Fruit fly (Drosophila melanogaster) whole organism, embryonic: ENCODE measurements around the gene CG14367.

Experiments used
- ATbp ChIP-seq: fragments of 200-800 bp; sonication (Bioruptor generic); optimal IDR thresholded peaks from 2 replicates; lab custom pipeline; 2017; ENCODE audit warnings: missing biosample characterization, mild to moderate bottlenecking, missing genetic modification characterization, missing genetic modification reagents
- Antp ChIP-seq: fragments of 200-800 bp; sonication (Bioruptor generic); optimal IDR thresholded peaks from 3 replicates; lab custom pipeline; 2016; ENCODE audit warnings: missing biosample characterization, missing genetic modification characterization
- B-H2 ChIP-seq: fragments of 200-800 bp; sonication (Bioruptor generic); optimal IDR thresholded peaks from 2 replicates; lab custom pipeline; 2018; ENCODE audit warnings: missing biosample characterization, mild to moderate bottlenecking, missing genetic modification characterization
- CG10267 ChIP-seq: fragments of 200-800 bp; sonication (Bioruptor generic); optimal IDR thresholded peaks from 2 replicates; lab custom pipeline; 2018; ENCODE audit warnings: missing biosample characterization, mild to moderate bottlenecking, missing genetic modification characterization, moderate library complexity
- CG11695 ChIP-seq: fragments of 200-800 bp; sonication (Bioruptor generic); IDR thresholded peaks from 3 replicates; pipeline ENCODE4 v1.3.6; 2022; ENCODE audit warnings: missing biosample characterization, missing genetic modification characterization
- CG12104 ChIP-seq: fragments of 200-800 bp; sonication (Bioruptor generic); optimal IDR thresholded peaks from 3 replicates; lab custom pipeline; 2016; ENCODE audit warnings: missing biosample characterization, missing genetic modification characterization
- CG12391 ChIP-seq: fragments of 200-800 bp; sonication (Bioruptor generic); optimal IDR thresholded peaks from 3 replicates; lab custom pipeline; 2018; ENCODE audit warnings: missing biosample characterization, mild to moderate bottlenecking, missing genetic modification characterization, moderate library complexity
- CG15479 ChIP-seq: fragments of 200-800 bp; sonication (Bioruptor generic); optimal IDR thresholded peaks from 3 replicates; lab custom pipeline; 2019; ENCODE audit warnings: missing biosample characterization, mild to moderate bottlenecking, missing genetic modification characterization, moderate library complexity
- CG15696 ChIP-seq: fragments of 200-800 bp; sonication (Bioruptor generic); optimal IDR thresholded peaks from 2 replicates; lab custom pipeline; 2019; ENCODE audit warnings: missing biosample characterization, mild to moderate bottlenecking, missing genetic modification characterization, moderate library complexity
- CG1603 ChIP-seq: fragments of 200-800 bp; sonication (Bioruptor generic); optimal IDR thresholded peaks from 2 replicates; lab custom pipeline; 2019; ENCODE audit warnings: missing biosample characterization, mild to moderate bottlenecking, missing genetic modification characterization, moderate library complexity
- CG17802 ChIP-seq: fragments of 200-800 bp; sonication (Bioruptor generic); optimal IDR thresholded peaks from 2 replicates; lab custom pipeline; 2018; ENCODE audit warnings: missing biosample characterization, mild to moderate bottlenecking, missing genetic modification characterization, moderate library complexity
- CG17912 ChIP-seq: fragments of 200-800 bp; sonication (Bioruptor generic); optimal IDR thresholded peaks from 2 replicates; lab custom pipeline; 2018; ENCODE audit warnings: missing biosample characterization, mild to moderate bottlenecking, missing genetic modification characterization
- CG2129 ChIP-seq: fragments of 200-800 bp; sonication (Bioruptor generic); IDR thresholded peaks from 2 replicates; pipeline ENCODE4 v1.3.6; 2022; ENCODE audit warnings: missing biosample characterization, missing genetic modification characterization; ENCODE audit not compliant: partially characterized antibody
- CG2199 ChIP-seq: fragments of 200-800 bp; sonication (Bioruptor generic); IDR thresholded peaks from 3 replicates; pipeline ENCODE4 v1.3.6; 2022; ENCODE audit warnings: missing biosample characterization, missing genetic modification characterization
- CG31365 ChIP-seq: fragments of 200-800 bp; sonication (Bioruptor generic); optimal IDR thresholded peaks from 2 replicates; lab custom pipeline; 2018; ENCODE audit warnings: missing biosample characterization, mild to moderate bottlenecking, missing genetic modification characterization
- CG31388 ChIP-seq: fragments of 200-800 bp; sonication (Bioruptor generic); optimal IDR thresholded peaks from 2 replicates; lab custom pipeline; 2016; ENCODE audit warnings: missing biosample characterization, missing genetic modification characterization
- CG31441 ChIP-seq: fragments of 200-800 bp; sonication (Bioruptor generic); IDR thresholded peaks from 2 replicates; pipeline ENCODE4 v1.3.6; 2022; ENCODE audit warnings: missing biosample characterization, missing genetic modification characterization
- CG33557 ChIP-seq: fragments of 200-800 bp; sonication (Bioruptor generic); optimal IDR thresholded peaks from 2 replicates; lab custom pipeline; 2019; ENCODE audit warnings: missing biosample characterization, mild to moderate bottlenecking, missing genetic modification characterization, moderate library complexity
- CG7928 ChIP-seq: fragments of 200-800 bp; sonication (Bioruptor generic); optimal IDR thresholded peaks from 2 replicates; lab custom pipeline; 2017; ENCODE audit warnings: missing biosample characterization, mild to moderate bottlenecking, missing genetic modification characterization
- CG8290 ChIP-seq, 3 experiments: fragments of 200-800 bp; sonication (Bioruptor generic); optimal IDR thresholded peaks; 2 replicates each; lab custom pipeline; 2016 to 2019; ENCODE audit warnings: missing biosample characterization in 3 of 3, missing genetic modification characterization in 3 of 3, mild to moderate bottlenecking in 2 of 3, moderate library complexity in 1 of 3
- CG8765 ChIP-seq: fragments of 200-800 bp; sonication (Bioruptor generic); IDR thresholded peaks from 2 replicates; pipeline ENCODE4 v1.3.6; 2022; ENCODE audit warnings: missing biosample characterization, missing genetic modification characterization
- D19A ChIP-seq: fragments of 200-800 bp; optimal IDR thresholded peaks from 3 replicates; lab custom pipeline; 2019; ENCODE audit warnings: missing biosample characterization, mild to moderate bottlenecking, missing genetic modification characterization, moderate library complexity
- Dref ChIP-seq: fragments of 200-800 bp; sonication (Bioruptor generic); IDR thresholded peaks from 2 replicates; pipeline ENCODE4 v1.3.6; 2022; ENCODE audit warnings: missing biosample characterization, missing genetic modification characterization
- Drgx ChIP-seq: fragments of 200-800 bp; sonication (Bioruptor generic); IDR thresholded peaks from 2 replicates; pipeline ENCODE4 v1.3.6; 2022; ENCODE audit warnings: missing biosample characterization, missing genetic modification characterization
- ERR ChIP-seq: fragments of 200-800 bp; sonication (Bioruptor generic); optimal IDR thresholded peaks from 2 replicates; lab custom pipeline; 2016; ENCODE audit warnings: missing biosample characterization, missing genetic modification characterization
- Fer2 ChIP-seq: fragments of 200-800 bp; sonication (Bioruptor generic); optimal IDR thresholded peaks from 2 replicates; lab custom pipeline; 2018; ENCODE audit warnings: missing biosample characterization, mild to moderate bottlenecking, missing genetic modification characterization, moderate library complexity
- H2.0 ChIP-seq: fragments of 200-800 bp; sonication (Bioruptor generic); IDR thresholded peaks from 2 replicates; pipeline ENCODE4 v1.3.6; 2022; ENCODE audit warnings: missing biosample characterization, missing genetic modification characterization
- Lhr ChIP-seq: fragments of 200-800 bp; sonication (Bioruptor generic); optimal IDR thresholded peaks from 3 replicates; lab custom pipeline; 2017; ENCODE audit warnings: mild to moderate bottlenecking, missing biosample characterization, missing genetic modification reagents, missing genetic modification characterization
- Mad ChIP-seq: fragments of 200-800 bp; sonication (Bioruptor generic); optimal IDR thresholded peaks from 2 replicates; lab custom pipeline; 2016; ENCODE audit warnings: missing biosample characterization, missing genetic modification characterization
- Optix ChIP-seq: fragments of 200-800 bp; sonication (Bioruptor generic); IDR thresholded peaks from 3 replicates; pipeline ENCODE4 v1.3.6; 2022; ENCODE audit warnings: missing biosample characterization, missing genetic modification characterization
- Pdp1 ChIP-seq, 2 experiments: fragments of 200-800 bp; sonication (Bioruptor generic); optimal IDR thresholded peaks; 3 replicates each; lab custom pipeline; 2016; ENCODE audit warnings: missing biosample characterization in 2 of 2, missing genetic modification characterization in 2 of 2, mild to moderate bottlenecking in 1 of 2, moderate library complexity in 1 of 2
- Rfx ChIP-seq: fragments of 200-800 bp; sonication (Bioruptor generic); IDR thresholded peaks from 2 replicates; pipeline ENCODE4 v1.3.6; 2022; ENCODE audit warnings: missing biosample characterization, missing genetic modification characterization
- Scr ChIP-seq: fragments of 200-800 bp; sonication (Bioruptor generic); IDR thresholded peaks from 2 replicates; pipeline ENCODE4 v1.3.6; 2022; ENCODE audit warnings: missing biosample characterization, missing genetic modification characterization; ENCODE audit not compliant: partially characterized antibody
- Xrp1 ChIP-seq: fragments of 200-800 bp; sonication (Bioruptor generic); IDR thresholded peaks from 2 replicates; pipeline ENCODE4 v1.3.6; 2022; ENCODE audit warnings: missing biosample characterization, missing genetic modification characterization
- aop ChIP-seq: fragments of 200-800 bp; sonication (Bioruptor generic); IDR thresholded peaks from 2 replicates; pipeline ENCODE4 v1.3.6; 2022; ENCODE audit warnings: missing biosample characterization, missing genetic modification characterization
- br ChIP-seq: fragments of >200 bp; optimal IDR thresholded peaks from 2 replicates; lab custom pipeline; 2017
- dysf ChIP-seq: fragments of 200-800 bp; sonication (Bioruptor generic); IDR thresholded peaks from 3 replicates; pipeline ENCODE4 v1.3.6; 2022; ENCODE audit warnings: missing biosample characterization, missing genetic modification characterization
- ems ChIP-seq: fragments of 200-800 bp; sonication (Bioruptor generic); optimal IDR thresholded peaks from 3 replicates; lab custom pipeline; 2016; ENCODE audit warnings: missing biosample characterization, missing genetic modification characterization
- fd64A ChIP-seq: fragments of 200-800 bp; sonication (Bioruptor generic); optimal IDR thresholded peaks from 3 replicates; lab custom pipeline; 2018; ENCODE audit warnings: missing biosample characterization, mild to moderate bottlenecking, missing genetic modification characterization
- gem ChIP-seq: fragments of 200-800 bp; sonication (Bioruptor generic); optimal IDR thresholded peaks from 2 replicates; lab custom pipeline; 2019; ENCODE audit warnings: missing biosample characterization, mild to moderate bottlenecking, missing genetic modification characterization, moderate library complexity
- grau ChIP-seq: fragments of 200-800 bp; optimal IDR thresholded peaks from 3 replicates; lab custom pipeline; 2019; ENCODE audit warnings: missing biosample characterization, mild to moderate bottlenecking, missing genetic modification characterization, moderate library complexity
- hbn ChIP-seq: fragments of 200-800 bp; sonication (Bioruptor generic); IDR thresholded peaks from 2 replicates; pipeline ENCODE4 v1.3.6; 2022; ENCODE audit warnings: missing biosample characterization, missing genetic modification characterization; ENCODE audit not compliant: partially characterized antibody
- lov ChIP-seq, 2 experiments: fragments of 200-800 bp in 1 of 2; fragments of >200 bp in 1 of 2; sonication (Bioruptor generic) in 1 of 2; IDR thresholded peaks in 1 of 2; optimal IDR thresholded peaks in 1 of 2; 2 replicates in 1 of 2; 3 replicates in 1 of 2; pipeline versions ENCODE4 v1.3.6 to Lab custom; 2017 to 2022; ENCODE audit warnings: missing biosample characterization in 1 of 2, missing genetic modification characterization in 1 of 2
- maf-S ChIP-seq: fragments of 200-800 bp; sonication (Bioruptor generic); optimal IDR thresholded peaks from 2 replicates; lab custom pipeline; 2016; ENCODE audit warnings: missing biosample characterization, missing genetic modification characterization
- pb ChIP-seq: fragments of 200-800 bp; sonication (Bioruptor generic); optimal IDR thresholded peaks from 3 replicates; lab custom pipeline; 2016; ENCODE audit warnings: missing biosample characterization, missing genetic modification characterization
- sqz ChIP-seq: fragments of 200-800 bp; sonication (Bioruptor generic); optimal IDR thresholded peaks from 3 replicates; lab custom pipeline; 2018; ENCODE audit warnings: missing biosample characterization, mild to moderate bottlenecking, missing genetic modification characterization
- stc ChIP-seq: fragments of 200-800 bp; sonication (Bioruptor generic); IDR thresholded peaks from 2 replicates; pipeline ENCODE4 v1.3.6; 2022; ENCODE audit warnings: missing biosample characterization, missing genetic modification characterization
- usp ChIP-seq: fragments of >200 bp; optimal IDR thresholded peaks from 2 replicates; lab custom pipeline; 2017; ENCODE audit warnings: missing biosample characterization, missing genetic modification characterization
- wek ChIP-seq: fragments of 200-800 bp; sonication (Bioruptor generic); optimal IDR thresholded peaks from 3 replicates; lab custom pipeline; 2018; ENCODE audit warnings: missing biosample characterization, mild to moderate bottlenecking, missing genetic modification characterization, moderate library complexity

Gene CG14367

dm6 chr3R:13713984-13714532 is 20.2 kb downstream of the CG14367 start (continued):
- TF ChIP-seq CG12391 (tag; lab: Kevin White, UChicago), result no peak
- peak; percentile 13 for TF ChIP-seq fd64A (GFP tag; lab: Kevin White, UChicago)
- no peak for TF ChIP-seq ERR (GFP tag; lab: Kevin White, UChicago)
- no peak for TF ChIP-seq Scr
- TF ChIP-seq CG17802 (tag; lab: Kevin White, UChicago), result peak; percentile 26
- 0 out of 2 replicates have a peak, but pooled peaks have one; percentile 12 for TF ChIP-seq Rfx
- no peak for TF ChIP-seq CG7928 (GFP tag; lab: Kevin White, UChicago)
- peak; percentile 14 for TF ChIP-seq CG33557 (GFP tag; lab: Kevin White, UChicago)
- TF ChIP-seq B-H2, result no peak
- TF ChIP-seq lov (optimal IDR thresholded peaks at IDR 0.05; lab: Kevin White, UChicago), result no peak
- no peak; the same call in 2 of the 3 replicates for TF ChIP-seq lov (GFP tag; IDR thresholded peaks at IDR 0.05; lab: Robert Waterston, UW)
- TF ChIP-seq CG15479, result peak; percentile 97
- TF ChIP-seq CG1603, result peak; percentile 30
- TF ChIP-seq Pdp1 (GFP tag; optimal IDR thresholded peaks at IDR 0.05; lab: Kevin White, UChicago), result no peak
- no peak for TF ChIP-seq grau
- peak; percentile 7 for TF ChIP-seq gem (tag; lab: Kevin White, UChicago)
- TF ChIP-seq hbn (GFP tag; lab: Robert Waterston, UW), result no peak
- TF ChIP-seq CG2199 (GFP tag; lab: Robert Waterston, UW), result 0 out of 3 replicates have a peak, but pooled peaks have one; percentile 52
- TF ChIP-seq CG31441 (GFP tag; lab: Robert Waterston, UW), result no peak
- TF ChIP-seq CG8290 (GFP tag; optimal IDR thresholded peaks at IDR 0.05; lab: Kevin White, UChicago), result no peak
- no peak for TF ChIP-seq CG8290 (tag; optimal IDR thresholded peaks at IDR 0.05; lab: Kevin White, UChicago)
- TF ChIP-seq CG10267 (tag; lab: Kevin White, UChicago), result no peak
- peak; percentile 12 for TF ChIP-seq sqz (GFP tag; lab: Kevin White, UChicago)
- TF ChIP-seq D19A (tag; lab: Kevin White, UChicago), result no peak
- no peak for TF ChIP-seq Fer2 (tag; lab: Kevin White, UChicago)
- TF ChIP-seq maf-S (GFP tag; lab: Kevin White, UChicago), result peak; percentile 1
- TF ChIP-seq dysf (GFP tag; lab: Robert Waterston, UW), result 0 out of 3 replicates have a peak, but pooled peaks have one; percentile 11
- peak; percentile 19 for TF ChIP-seq CG15696 (tag; lab: Kevin White, UChicago)
- TF ChIP-seq br (lab: Kevin White, UChicago), result no peak
- no peak for TF ChIP-seq ems (GFP tag; lab: Kevin White, UChicago)
- peak; percentile 10 for TF ChIP-seq ATbp
- TF ChIP-seq CG31365, result peak; percentile 62
- TF ChIP-seq Optix (GFP tag; lab: Robert Waterston, UW), result 0 out of 3 replicates have a peak, but pooled peaks have one; percentile 24
- no peak for TF ChIP-seq CG17912 (GFP tag; lab: Kevin White, UChicago)
- TF ChIP-seq aop (GFP tag; lab: Robert Waterston, UW), result 0 out of 2 replicates have a peak, but pooled peaks have one; percentile 60
- TF ChIP-seq Drgx (GFP tag; lab: Robert Waterston, UW), result 0 out of 2 replicates have a peak, but pooled peaks have one; percentile 25
- TF ChIP-seq wek (GFP tag; lab: Kevin White, UChicago), result no peak
- TF ChIP-seq Mad (GFP tag; lab: Kevin White, UChicago), result no peak
- TF ChIP-seq stc (GFP tag; lab: Robert Waterston, UW), result 0 out of 2 replicates have a peak, but pooled peaks have one; percentile 15

DNA sequence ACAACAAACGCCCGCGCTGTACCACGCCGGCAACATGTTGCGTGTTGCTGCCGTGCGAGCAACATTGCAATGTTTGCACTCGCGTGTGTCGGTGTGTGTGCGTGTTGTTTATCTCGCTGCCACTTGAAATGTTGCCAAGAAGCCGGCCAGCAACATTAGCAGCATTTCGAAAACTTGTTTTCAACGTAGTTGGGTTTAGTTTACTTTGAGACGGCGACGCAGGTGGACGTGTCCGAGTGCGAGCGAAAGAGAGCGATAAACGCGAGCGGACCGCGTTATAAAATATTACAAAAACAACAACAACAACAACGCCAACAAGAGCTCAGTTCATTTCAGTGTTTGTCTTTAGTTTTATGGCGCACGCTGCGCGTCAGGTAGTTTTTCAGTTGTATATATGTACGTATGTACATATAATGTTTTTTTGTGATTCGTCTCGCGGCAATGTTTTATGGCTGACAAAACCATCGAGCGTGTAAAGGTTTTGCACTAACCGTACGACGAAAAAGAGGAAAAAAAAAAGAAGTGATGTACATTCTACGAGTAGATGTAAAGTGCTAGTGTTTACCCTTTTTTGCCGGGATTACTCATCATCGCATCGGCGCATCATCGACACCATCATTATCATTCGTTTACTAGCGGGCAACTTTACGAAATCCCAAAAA is 21.3 kb downstream of the CG14367 start, which contains the start of gene kmr:
Gene kmr, plus strand, starts transcription at position 196 of the 662 bp plus-strand sequence.
- TF ChIP-seq Dref (GFP tag; lab: Robert Waterston, UW), result no peak
- no peak; the same call in 1 of the 2 replicates for TF ChIP-seq Xrp1 (GFP tag; lab: Robert Waterston, UW)
- TF ChIP-seq CG2129 (GFP tag; lab: Robert Waterston, UW), result no peak
- TF ChIP-seq H2.0, result no peak
- no peak for TF ChIP-seq CG31388 (GFP tag; lab: Kevin White, UChicago)
- TF ChIP-seq pb (GFP tag; lab: Kevin White, UChicago), result peak; percentile 6
- peak; percentile 23 for TF ChIP-seq Antp (GFP tag; lab: Kevin White, UChicago)
- no peak for TF ChIP-seq Lhr (GFP tag; lab: Kevin White, UChicago)
- no peak for TF ChIP-seq CG12104 (GFP tag; lab: Kevin White, UChicago)
- TF ChIP-seq CG11695 (GFP tag; lab: Robert Waterston, UW), result peak; percentile 33; the same call in 2 of the 3 replicates
- no peak for TF ChIP-seq CG8765 (GFP tag; lab: Robert Waterston, UW)
- no peak for TF ChIP-seq usp (GFP tag; lab: Kevin White, UChicago)
